Fruit fly (Drosophila melanogaster) whole organism, embryonic: ENCODE measurements around the gene CG6106.

Source experiments
- Bgb ChIP-seq: fragments of 200-800 bp; sonication (Bioruptor generic); IDR thresholded peaks from 2 replicates; pipeline ENCODE4 v1.3.6; 2022; ENCODE audit warnings: missing biosample characterization, missing genetic modification characterization; ENCODE audit not compliant: partially characterized antibody
- CG11560 ChIP-seq: fragments of 200-800 bp; sonication (Bioruptor generic); IDR thresholded peaks from 3 replicates; pipeline ENCODE4 v1.3.6; 2022; ENCODE audit warnings: missing biosample characterization, missing genetic modification characterization
- CG1233 ChIP-seq: fragments of 200-800 bp; sonication (Bioruptor generic); optimal IDR thresholded peaks from 4 replicates; lab custom pipeline; 2018; ENCODE audit warnings: missing biosample characterization, mild to moderate bottlenecking, missing genetic modification characterization
- CG12942 ChIP-seq: fragments of 200-800 bp; sonication (Bioruptor generic); optimal IDR thresholded peaks from 3 replicates; lab custom pipeline; 2016; ENCODE audit warnings: missing biosample characterization, missing genetic modification characterization
- CG13287 ChIP-seq: fragments of 200-800 bp; sonication (Bioruptor generic); IDR thresholded peaks from 2 replicates; pipeline ENCODE4 v1.3.6; 2022; ENCODE audit warnings: missing biosample characterization, missing genetic modification characterization; ENCODE audit not compliant: partially characterized antibody
- CG16813 ChIP-seq: fragments of 200-800 bp; sonication (Bioruptor generic); IDR thresholded peaks from 3 replicates; pipeline ENCODE4 v1.3.6; 2022; ENCODE audit warnings: missing biosample characterization, missing genetic modification characterization; ENCODE audit not compliant: partially characterized antibody
- CG1832 ChIP-seq: fragments of 200-800 bp; sonication (Bioruptor generic); optimal IDR thresholded peaks from 2 replicates; lab custom pipeline; 2017; ENCODE audit warnings: missing biosample characterization, mild to moderate bottlenecking, missing genetic modification characterization, inconsistent platforms
- CG31388 ChIP-seq: fragments of 200-800 bp; sonication (Bioruptor generic); optimal IDR thresholded peaks from 2 replicates; lab custom pipeline; 2016; ENCODE audit warnings: missing biosample characterization, missing genetic modification characterization
- CG34224 ChIP-seq: fragments of 200-800 bp; sonication (Bioruptor generic); IDR thresholded peaks from 3 replicates; pipeline ENCODE4 v1.3.6; 2022; ENCODE audit warnings: missing biosample characterization, missing genetic modification characterization; ENCODE audit not compliant: partially characterized antibody
- CG5245 ChIP-seq: fragments of 200-800 bp; sonication (Bioruptor generic); optimal IDR thresholded peaks from 3 replicates; lab custom pipeline; 2016; ENCODE audit warnings: missing biosample characterization, missing genetic modification characterization
- CG6765 ChIP-seq: fragments of 200-800 bp; sonication (Bioruptor generic); optimal IDR thresholded peaks from 3 replicates; lab custom pipeline; 2017; ENCODE audit warnings: missing biosample characterization, mild to moderate bottlenecking, missing genetic modification characterization
- CHES-1-like ChIP-seq: fragments of 200-800 bp; sonication (Bioruptor generic); optimal IDR thresholded peaks from 2 replicates; lab custom pipeline; 2016; ENCODE audit warnings: missing biosample characterization, missing genetic modification characterization
- D19A ChIP-seq: fragments of 200-800 bp; optimal IDR thresholded peaks from 3 replicates; lab custom pipeline; 2019; ENCODE audit warnings: missing biosample characterization, mild to moderate bottlenecking, missing genetic modification characterization, moderate library complexity
- Deaf1 ChIP-seq: fragments of 200-800 bp; optimal IDR thresholded peaks from 3 replicates; lab custom pipeline; 2019; ENCODE audit warnings: missing biosample characterization, mild to moderate bottlenecking, missing genetic modification characterization, moderate library complexity
- Dll ChIP-seq: fragments of 200-800 bp; sonication (Bioruptor generic); IDR thresholded peaks from 4 replicates; pipeline ENCODE4 v1.3.6; 2022; ENCODE audit warnings: missing biosample characterization, missing genetic modification characterization; ENCODE audit not compliant: partially characterized antibody
- Doc3 ChIP-seq: fragments of 200-800 bp; sonication (Bioruptor generic); IDR thresholded peaks from 3 replicates; pipeline ENCODE4 v1.3.6; 2022; ENCODE audit warnings: missing biosample characterization, missing genetic modification characterization; ENCODE audit not compliant: partially characterized antibody
- HHEX ChIP-seq: fragments of 200-800 bp; sonication (Bioruptor generic); optimal IDR thresholded peaks from 3 replicates; lab custom pipeline; 2017; ENCODE audit warnings: missing biosample characterization, mild to moderate bottlenecking, missing genetic modification characterization, missing genetic modification reagents
- HLH4C ChIP-seq: fragments of 200-800 bp; sonication (Bioruptor generic); IDR thresholded peaks from 3 replicates; pipeline ENCODE4 v1.3.6; 2022; ENCODE audit warnings: missing biosample characterization, missing genetic modification characterization; ENCODE audit not compliant: partially characterized antibody
- Hr78 ChIP-seq, 2 experiments: fragments of 200-800 bp in 1 of 2; fragments of >200 bp in 1 of 2; sonication (Bioruptor generic) in 1 of 2; optimal IDR thresholded peaks; 2 replicates each; lab custom pipeline; 2017 to 2019; ENCODE audit warnings: missing biosample characterization in 2 of 2, missing genetic modification characterization in 2 of 2, mild to moderate bottlenecking in 1 of 2, moderate library complexity in 1 of 2
- Jarid2 ChIP-seq: fragments of 200-800 bp; sonication (Bioruptor generic); optimal IDR thresholded peaks from 3 replicates; lab custom pipeline; 2017; ENCODE audit warnings: mild to moderate bottlenecking, missing biosample characterization, missing genetic modification reagents, missing genetic modification characterization
- Nf-YA ChIP-seq: fragments of 200-800 bp; sonication (Bioruptor generic); IDR thresholded peaks from 2 replicates; pipeline ENCODE4 v1.3.6; 2022; ENCODE audit warnings: missing biosample characterization, missing genetic modification characterization
- Nf-YC ChIP-seq: fragments of 200-800 bp; optimal IDR thresholded peaks from 3 replicates; lab custom pipeline; 2019; ENCODE audit warnings: missing biosample characterization, mild to moderate bottlenecking, missing genetic modification characterization, moderate library complexity
- Scr ChIP-seq: fragments of 200-800 bp; sonication (Bioruptor generic); IDR thresholded peaks from 2 replicates; pipeline ENCODE4 v1.3.6; 2022; ENCODE audit warnings: missing biosample characterization, missing genetic modification characterization; ENCODE audit not compliant: partially characterized antibody
- Sox102F ChIP-seq: fragments of 200-800 bp; sonication (Bioruptor generic); optimal IDR thresholded peaks from 2 replicates; lab custom pipeline; 2018; ENCODE audit warnings: missing biosample characterization, mild to moderate bottlenecking, missing genetic modification characterization, moderate library complexity
- bbx ChIP-seq: fragments of 200-800 bp; sonication (Bioruptor generic); IDR thresholded peaks from 2 replicates; pipeline ENCODE4 v1.3.6; 2022; ENCODE audit warnings: missing biosample characterization, missing genetic modification characterization; ENCODE audit not compliant: partially characterized antibody
- cg ChIP-seq: fragments of 200-800 bp; sonication (Bioruptor generic); optimal IDR thresholded peaks from 3 replicates; lab custom pipeline; 2019; ENCODE audit warnings: missing biosample characterization, mild to moderate bottlenecking, missing genetic modification characterization, moderate library complexity
- crol ChIP-seq: fragments of 200-800 bp; sonication (Bioruptor generic); IDR thresholded peaks from 2 replicates; pipeline ENCODE4 v1.3.6; 2022; ENCODE audit warnings: missing biosample characterization, missing genetic modification characterization
- dmrt99B ChIP-seq: fragments of 200-800 bp; sonication (Bioruptor generic); optimal IDR thresholded peaks from 2 replicates; lab custom pipeline; 2018; ENCODE audit warnings: missing biosample characterization, mild to moderate bottlenecking, missing genetic modification characterization, moderate library complexity
- fd3F ChIP-seq: fragments of 200-800 bp; sonication (Bioruptor generic); optimal IDR thresholded peaks from 2 replicates; lab custom pipeline; 2018; ENCODE audit warnings: missing biosample characterization, mild to moderate bottlenecking, missing genetic modification characterization, moderate library complexity
- hkb ChIP-seq, 2 experiments: fragments of 200-800 bp in 1 of 2; fragments of >200 bp in 1 of 2; sonication (Bioruptor generic) in 1 of 2; IDR thresholded peaks in 1 of 2; optimal IDR thresholded peaks in 1 of 2; 2 replicates each; pipeline versions ENCODE4 v1.3.6 to Lab custom; 2017 to 2022; ENCODE audit warnings: missing biosample characterization in 1 of 2, missing genetic modification characterization in 1 of 2
- jigr1 ChIP-seq: fragments of 200-800 bp; sonication (Bioruptor generic); IDR thresholded peaks from 3 replicates; pipeline ENCODE4 v1.3.6; 2022; ENCODE audit warnings: missing biosample characterization, missing genetic modification characterization
- kah ChIP-seq: fragments of 200-800 bp; sonication (Bioruptor generic); optimal IDR thresholded peaks from 2 replicates; lab custom pipeline; 2018; ENCODE audit warnings: missing biosample characterization, mild to moderate bottlenecking, missing genetic modification characterization
- prd ChIP-seq, 3 experiments: fragments of >200 bp in 2 of 3; fragments of 200-800 bp in 1 of 3; sonication (Bioruptor generic) in 1 of 3; optimal IDR thresholded peaks in 2 of 3; IDR thresholded peaks in 1 of 3; 2 replicates in 2 of 3; 3 replicates in 1 of 3; pipeline versions ENCODE4 v1.3.6 to Lab custom; 2017 to 2022; ENCODE audit warnings: missing biosample characterization in 1 of 3, missing genetic modification characterization in 1 of 3
- scrt ChIP-seq: fragments of 200-800 bp; sonication (Bioruptor generic); optimal IDR thresholded peaks from 2 replicates; lab custom pipeline; 2018; ENCODE audit warnings: missing biosample characterization, mild to moderate bottlenecking, missing genetic modification characterization, moderate library complexity
- shn ChIP-seq: fragments of 200-800 bp; sonication (Bioruptor generic); optimal IDR thresholded peaks from 3 replicates; lab custom pipeline; 2016; ENCODE audit warnings: missing biosample characterization, missing genetic modification characterization
- sna ChIP-seq: fragments of 200-800 bp; sonication (Bioruptor generic); IDR thresholded peaks from 2 replicates; pipeline ENCODE4 v1.3.6; 2022; ENCODE audit warnings: missing biosample characterization, missing genetic modification characterization; ENCODE audit not compliant: partially characterized antibody
- so ChIP-seq: fragments of 200-800 bp; sonication (Bioruptor generic); IDR thresholded peaks from 3 replicates; pipeline ENCODE4 v1.3.6; 2022; ENCODE audit warnings: missing biosample characterization, missing genetic modification characterization
- sob ChIP-seq: fragments of 200-800 bp; sonication (Bioruptor generic); IDR thresholded peaks from 2 replicates; pipeline ENCODE4 v1.3.6; 2022; ENCODE audit warnings: missing biosample characterization, missing genetic modification characterization
- tna ChIP-seq: fragments of 200-800 bp; sonication (Bioruptor generic); IDR thresholded peaks from 2 replicates; pipeline ENCODE4 v1.3.6; 2022; ENCODE audit warnings: missing biosample characterization, missing genetic modification characterization; ENCODE audit not compliant: partially characterized antibody
- twi ChIP-seq: fragments of 200-800 bp; optimal IDR thresholded peaks from 2 replicates; lab custom pipeline; 2019; ENCODE audit warnings: missing biosample characterization, mild to moderate bottlenecking, missing genetic modification characterization, moderate library complexity
- unc-4 ChIP-seq: fragments of 200-800 bp; sonication (Bioruptor generic); IDR thresholded peaks from 2 replicates; pipeline ENCODE4 v1.3.6; 2022; ENCODE audit warnings: missing biosample characterization, missing genetic modification characterization; ENCODE audit not compliant: partially characterized antibody
- vvl ChIP-seq: fragments of 200-800 bp; sonication (Bioruptor generic); IDR thresholded peaks from 2 replicates; pipeline ENCODE4 v1.3.6; 2022; ENCODE audit warnings: missing biosample characterization, missing genetic modification characterization
- yki ChIP-seq: fragments of >200 bp; optimal IDR thresholded peaks from 3 replicates; lab custom pipeline; 2018
- zen ChIP-seq: fragments of 200-800 bp; sonication (Bioruptor generic); optimal IDR thresholded peaks from 3 replicates; lab custom pipeline; 2018; ENCODE audit warnings: missing biosample characterization, mild to moderate bottlenecking, missing genetic modification characterization, moderate library complexity
- zen2 ChIP-seq: fragments of 200-800 bp; sonication (Bioruptor generic); IDR thresholded peaks from 3 replicates; pipeline ENCODE4 v1.3.6; 2022; ENCODE audit warnings: missing biosample characterization, missing genetic modification characterization; ENCODE audit not compliant: partially characterized antibody
- zfh1 ChIP-seq: fragments of 200-800 bp; sonication (Bioruptor generic); IDR thresholded peaks from 3 replicates; pipeline ENCODE4 v1.3.6; 2022; ENCODE audit warnings: missing biosample characterization, missing genetic modification characterization

Gene CG6106

DNA sequence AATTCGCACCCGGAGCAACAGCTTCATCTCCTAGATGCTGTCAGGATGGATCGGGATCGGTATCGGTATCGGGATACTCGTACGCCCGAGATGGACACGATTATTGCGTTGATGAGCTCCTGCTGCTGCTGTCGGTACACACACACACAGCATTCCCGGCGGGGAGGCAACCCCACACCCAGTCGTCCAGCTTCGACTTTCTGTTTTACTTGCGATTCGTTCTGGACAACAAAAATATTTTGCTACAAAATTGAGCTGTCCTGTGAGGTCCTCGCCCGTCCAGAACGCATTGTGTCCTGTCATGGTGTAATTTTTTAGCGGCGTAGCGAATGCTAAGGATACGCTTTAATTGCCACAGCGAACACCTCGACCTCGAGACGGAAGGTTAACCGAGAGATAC, 47.7 kb upstream of the CG6106 start:
- no peak for TF ChIP-seq HHEX (GFP tag; lab: Kevin White, UChicago)
- no peak for TF ChIP-seq prd (optimal IDR thresholded peaks at IDR 0.05; lab: Kevin White, UChicago)
- peak; percentile 62; the same call in 2 of the 3 replicates for TF ChIP-seq prd (GFP tag; IDR thresholded peaks at IDR 0.05; lab: Robert Waterston, UW)
- TF ChIP-seq twi = peak; percentile 17
- peak; percentile 51 for TF ChIP-seq zen (tag; lab: Kevin White, UChicago)
- TF ChIP-seq dmrt99B (tag; lab: Kevin White, UChicago) = no peak
- TF ChIP-seq CG6765 (GFP tag; lab: Kevin White, UChicago) = no peak
- no peak for TF ChIP-seq CG5245
- TF ChIP-seq CG11560 (tag; lab: Robert Waterston, UW) = no peak
- TF ChIP-seq CG1233 = no peak
- no peak for TF ChIP-seq Sox102F (GFP tag; lab: Kevin White, UChicago)
- TF ChIP-seq jigr1 (GFP tag; lab: Robert Waterston, UW) = no peak
- no peak for TF ChIP-seq CG31388 (GFP tag; lab: Kevin White, UChicago)
- no peak for TF ChIP-seq bbx (GFP tag; lab: Robert Waterston, UW)
- no peak for TF ChIP-seq Scr

DNA sequence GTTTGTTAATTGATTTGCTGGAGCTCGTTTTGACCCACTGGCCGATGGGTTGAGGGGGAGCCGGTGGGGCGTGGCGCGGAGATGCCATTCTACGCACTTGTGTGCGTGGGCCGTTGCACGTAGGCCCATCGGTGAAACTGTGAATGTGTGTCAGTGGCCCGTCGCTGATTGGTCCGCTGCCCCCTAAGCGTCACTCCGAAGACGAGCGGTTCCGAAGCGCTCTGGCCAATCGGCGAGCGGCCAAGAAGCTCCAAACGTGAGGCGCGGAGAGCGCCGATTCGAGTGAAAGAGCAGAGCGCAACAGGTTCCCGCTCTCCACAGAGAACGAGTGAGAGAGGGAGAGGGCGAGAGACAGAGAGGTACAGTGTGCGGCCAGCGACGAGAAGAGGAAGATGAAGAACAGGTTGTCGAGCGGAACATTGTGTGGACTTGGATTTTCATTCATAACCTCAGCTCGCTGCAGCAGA, 46.2 kb upstream of the CG6106 start:
- 0 out of 3 replicates have a peak, but pooled peaks have one; percentile 42 for TF ChIP-seq Doc3
- TF ChIP-seq zen2 = peak; percentile 83
- no peak for TF ChIP-seq shn
- TF ChIP-seq Nf-YA (GFP tag; lab: Robert Waterston, UW) = peak; percentile 84
- TF ChIP-seq cg (GFP tag; lab: Kevin White, UChicago) = peak; percentile 85
- peak; percentile 96 for TF ChIP-seq Deaf1
- TF ChIP-seq hkb (optimal IDR thresholded peaks at IDR 0.05; lab: Kevin White, UChicago) = no peak
- no peak for TF ChIP-seq hkb (GFP tag; IDR thresholded peaks at IDR 0.05; lab: Robert Waterston, UW)
- peak; percentile 51; the same call in 1 of the 2 replicates for TF ChIP-seq Bgb (GFP tag; lab: Robert Waterston, UW)
- TF ChIP-seq CG13287 (GFP tag; lab: Robert Waterston, UW) = peak; percentile 69
- TF ChIP-seq CG1832 = peak; percentile 83
- peak; percentile 54; the same call in 1 of the 3 replicates for TF ChIP-seq HLH4C (GFP tag; lab: Robert Waterston, UW)
- peak; percentile 67 for TF ChIP-seq CG34224
- TF ChIP-seq Dll = peak; percentile 46; the same call in 2 of the 4 replicates
- TF ChIP-seq fd3F (GFP tag; lab: Kevin White, UChicago) = no peak
- TF ChIP-seq sna (GFP tag; lab: Robert Waterston, UW) = peak; percentile 59
- TF ChIP-seq so (GFP tag; lab: Robert Waterston, UW) = peak; percentile 46; the same call in 1 of the 3 replicates
- peak; percentile 95 for TF ChIP-seq kah (GFP tag; lab: Kevin White, UChicago)
- peak; percentile 71 for TF ChIP-seq Jarid2 (GFP tag; lab: Kevin White, UChicago)
- TF ChIP-seq tna (GFP tag; lab: Robert Waterston, UW) = peak; percentile 57; the same call in 1 of the 2 replicates
- TF ChIP-seq yki (lab: Kevin White, UChicago) = peak; percentile 92
- no peak for TF ChIP-seq CHES-1-like (GFP tag; lab: Kevin White, UChicago)
- 0 out of 3 replicates have a peak, but pooled peaks have one; percentile 18 for TF ChIP-seq zfh1
- peak; percentile 90 for TF ChIP-seq scrt (GFP tag; lab: Kevin White, UChicago)
- TF ChIP-seq bbx (GFP tag; lab: Robert Waterston, UW) = peak; percentile 62
- no peak for TF ChIP-seq CG12942 (GFP tag; lab: Kevin White, UChicago)
- TF ChIP-seq D19A (tag; lab: Kevin White, UChicago) = no peak
- TF ChIP-seq unc-4 = peak; percentile 55; the same call in 1 of the 2 replicates
- peak; percentile 41; the same call in 1 of the 2 replicates for TF ChIP-seq sob
- peak; percentile 36; the same call in 1 of the 3 replicates for TF ChIP-seq CG16813 (GFP tag; lab: Robert Waterston, UW)
- peak; percentile 83 for TF ChIP-seq crol
- no peak for TF ChIP-seq Hr78 (GFP tag; optimal IDR thresholded peaks at IDR 0.05; lab: Kevin White, UChicago)
- peak; percentile 32; the same call in 1 of the 2 replicates for TF ChIP-seq vvl (GFP tag; lab: Robert Waterston, UW)
- peak; percentile 99 for TF ChIP-seq Nf-YC (tag; lab: Kevin White, UChicago)
